Worm (Caenorhabditis elegans) whole organism, L4/young adult: ENCODE data around the gene cyp-13A10.

Experiments
- W03F9.2 ChIP-seq: fragments of 150-350 bp; optimal IDR thresholded peaks from 2 replicates; lab custom pipeline; 2014; ENCODE audit warnings: missing biosample characterization, missing genetic modification characterization
- dao-5 ChIP-seq: sonication (generic microtip); optimal IDR thresholded peaks from 2 replicates; lab custom pipeline; 2016; ENCODE audit warnings: missing genotype, missing genetic modification characterization, moderate library complexity, missing compliant biosample characterization
- him-1 ChIP-seq: sonication (generic microtip); optimal IDR thresholded peaks from 2 replicates; lab custom pipeline; 2016; ENCODE audit warnings: missing genotype, missing genetic modification reagents, missing genetic modification characterization, missing compliant biosample characterization

cyp-13A10 gene

DNA sequence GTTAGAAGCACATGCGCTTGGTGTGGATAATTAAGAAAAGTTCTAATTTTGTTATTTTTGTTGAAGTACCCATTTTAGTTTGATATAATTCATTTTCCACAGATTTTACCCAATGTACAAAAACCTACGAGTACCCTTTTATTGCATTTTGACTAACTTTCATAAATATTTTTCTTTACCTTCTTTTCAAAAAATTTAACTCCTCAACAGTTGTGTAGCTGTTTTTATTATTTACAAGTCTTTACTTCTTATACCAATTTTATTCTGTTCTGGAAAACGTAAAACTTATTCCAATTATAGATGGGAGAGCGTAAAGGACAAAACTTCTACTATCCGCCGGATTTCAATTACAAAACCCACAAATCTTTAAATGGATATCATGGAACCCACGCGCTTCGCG is 13.5 kb downstream of the cyp-13A10 start, which contains the start of gene ZK1307.9:
Gene ZK1307.9 (plus strand): TSS at position 301 of the 400 bp plus-strand sequence.
- no peak for TF ChIP-seq W03F9.2 (tag; lab: Kevin White, UChicago)
- TF ChIP-seq him-1, result no peak
- TF ChIP-seq dao-5 (tag; lab: Kevin White, UChicago), result no peak

DNA sequence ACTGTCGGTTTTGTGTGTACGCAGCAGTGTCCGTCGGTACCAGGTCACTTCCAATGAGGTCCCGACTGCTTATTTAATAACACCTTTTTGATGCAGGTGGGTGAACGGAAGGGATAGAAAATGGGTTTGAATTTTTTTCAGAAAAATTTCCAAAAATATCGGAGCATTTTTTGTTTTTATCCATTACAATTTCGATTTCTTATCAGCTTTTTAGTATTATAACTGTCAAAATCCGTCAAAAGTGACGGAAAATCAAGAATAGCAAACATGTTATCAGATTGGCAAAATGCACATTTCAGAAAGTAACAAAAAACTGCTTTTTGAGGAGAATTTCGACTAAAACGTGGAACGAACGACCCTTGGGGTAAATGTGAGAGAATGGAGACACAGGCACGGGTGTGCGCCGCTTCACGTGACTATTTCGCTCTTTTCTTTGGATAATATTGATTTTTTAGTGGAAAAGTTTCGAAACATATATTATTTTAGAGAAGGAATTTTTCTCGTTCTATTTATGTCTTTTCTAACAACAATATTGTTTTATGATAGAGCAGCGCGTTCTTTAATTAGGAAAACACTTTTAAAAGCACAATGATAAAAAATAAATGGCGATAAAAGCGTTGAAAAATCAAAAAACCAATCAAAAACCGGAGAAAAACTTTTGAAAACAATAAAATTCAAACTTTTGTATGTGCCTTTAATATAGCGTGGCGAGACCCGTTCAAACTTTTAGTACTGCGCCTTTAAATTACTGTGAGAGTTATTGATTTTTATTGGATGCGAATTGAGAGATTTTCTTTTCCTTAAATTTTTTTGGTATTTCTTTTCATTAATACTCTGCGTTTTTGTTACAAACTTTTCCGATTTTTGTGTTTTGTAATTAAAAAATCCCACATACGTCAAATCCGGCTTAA is 15.5 kb downstream of the cyp-13A10 start, which contains the start of gene sqv-8:
Gene sqv-8 (plus strand): TSS at position 51 of the 911 bp plus-strand sequence.
- TF ChIP-seq him-1, result no peak
- no peak for TF ChIP-seq W03F9.2 (tag; lab: Kevin White, UChicago)
- TF ChIP-seq dao-5 (tag; lab: Kevin White, UChicago), result no peak

DNA sequence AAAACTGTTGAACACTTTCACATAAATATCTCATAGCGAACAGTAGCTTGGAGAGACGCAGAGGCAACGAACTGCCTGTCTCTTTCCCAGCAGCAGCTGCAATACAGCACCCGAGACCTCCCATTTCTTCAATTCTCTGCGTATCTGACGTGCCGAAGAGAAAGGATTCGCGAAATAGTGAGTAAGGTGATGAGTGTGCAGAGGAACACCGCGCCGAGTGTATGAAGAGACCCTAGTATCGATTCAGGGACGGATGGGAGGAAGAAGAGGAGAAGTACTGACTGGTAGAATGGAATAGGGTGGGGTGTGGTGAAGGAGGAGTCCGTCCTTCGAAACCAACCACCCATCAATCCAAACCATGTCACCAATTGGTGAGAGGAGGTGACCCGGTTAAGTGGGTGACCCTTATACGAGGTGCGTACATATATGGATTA is 16.5 kb downstream of the cyp-13A10 start:
- TF ChIP-seq W03F9.2 (tag; lab: Kevin White, UChicago) (no peak), dao-5 (tag; lab: Kevin White, UChicago) (no peak)

DNA sequence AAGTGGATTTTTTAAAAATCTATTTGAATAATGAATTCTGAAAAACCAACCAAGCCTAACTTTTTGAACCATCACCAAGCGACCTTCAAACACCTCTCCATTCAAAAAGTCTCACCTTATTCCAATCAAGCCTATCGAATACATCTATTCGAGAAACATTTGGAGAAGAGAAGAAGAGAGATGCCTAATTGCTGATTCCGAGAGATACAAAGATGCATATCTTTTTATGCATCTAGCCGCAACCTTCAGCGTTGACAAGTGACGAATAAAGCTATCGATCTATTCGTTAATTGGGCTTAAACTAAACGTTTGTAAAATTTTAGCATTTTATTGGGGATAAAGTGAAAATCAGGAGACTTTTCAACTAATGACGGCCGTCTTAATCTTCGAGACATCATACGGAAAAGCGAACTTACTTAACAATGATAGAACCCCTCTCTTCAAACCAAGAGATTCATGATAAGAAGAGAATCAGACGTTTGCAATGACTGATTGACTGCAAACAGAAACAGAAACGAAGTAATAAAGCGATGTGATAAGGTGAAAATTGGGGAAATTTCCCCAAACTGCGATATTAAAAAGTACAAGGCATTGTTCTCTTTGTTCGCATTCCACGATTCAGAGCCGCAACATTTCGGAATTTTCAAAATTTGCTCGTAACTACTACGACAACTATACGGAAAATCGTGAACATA is 17.6 kb downstream of the cyp-13A10 start:
- no peak for TF ChIP-seq him-1
- TF ChIP-seq W03F9.2 (tag; lab: Kevin White, UChicago), result peak; percentile 15

DNA sequence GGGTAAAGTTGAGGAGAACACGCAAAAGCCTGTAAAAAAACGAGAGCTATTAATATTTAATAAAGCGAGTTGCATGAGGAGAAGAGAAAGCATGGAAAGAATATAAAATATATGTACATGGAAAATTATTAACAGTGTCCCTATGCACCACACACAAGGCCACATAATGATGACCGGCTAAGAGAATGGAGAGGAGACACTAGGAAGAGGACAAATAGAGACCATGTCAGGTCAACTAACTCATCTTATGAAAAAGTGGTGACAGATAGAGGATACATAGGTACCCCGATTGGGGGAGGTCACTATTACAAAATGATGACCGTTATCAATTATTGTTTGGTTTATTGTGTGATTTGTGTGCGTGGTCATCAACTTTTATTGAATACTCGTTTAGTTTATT is 18.2 kb downstream of the cyp-13A10 start, which contains the start of gene fzr-1:
Gene fzr-1 (minus strand): TSS at position 29 of the 400 bp plus-strand sequence.
- TF ChIP-seq him-1, result no peak
- TF ChIP-seq dao-5 (tag; lab: Kevin White, UChicago), result no peak
- no peak for TF ChIP-seq W03F9.2 (tag; lab: Kevin White, UChicago)

DNA sequence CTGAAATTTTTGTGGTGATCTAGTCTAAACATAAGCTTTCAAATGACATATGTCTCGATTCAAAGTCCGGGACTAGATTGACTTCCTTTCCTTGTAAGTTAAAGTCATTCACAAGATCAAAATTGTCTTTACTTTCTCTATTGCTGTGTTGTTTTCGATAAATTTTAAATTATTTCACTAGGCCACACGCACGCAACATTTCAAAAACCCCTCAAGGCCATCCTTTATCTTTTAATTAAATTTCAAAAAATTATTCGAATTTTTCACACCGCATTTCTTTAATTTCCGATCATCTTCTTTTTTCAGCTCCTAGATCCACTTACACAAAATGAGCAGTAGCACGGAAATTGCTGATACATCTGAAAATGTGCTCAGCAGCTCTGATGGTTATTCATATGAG is 26.4 kb downstream of the cyp-13A10 start, which contains the start of gene ZK1307.7:
Gene ZK1307.7 (plus strand): TSS at position 301 of the 400 bp plus-strand sequence.
- TF ChIP-seq him-1 (no peak), dao-5 (tag; lab: Kevin White, UChicago) (no peak), W03F9.2 (tag; lab: Kevin White, UChicago) (no peak)

DNA sequence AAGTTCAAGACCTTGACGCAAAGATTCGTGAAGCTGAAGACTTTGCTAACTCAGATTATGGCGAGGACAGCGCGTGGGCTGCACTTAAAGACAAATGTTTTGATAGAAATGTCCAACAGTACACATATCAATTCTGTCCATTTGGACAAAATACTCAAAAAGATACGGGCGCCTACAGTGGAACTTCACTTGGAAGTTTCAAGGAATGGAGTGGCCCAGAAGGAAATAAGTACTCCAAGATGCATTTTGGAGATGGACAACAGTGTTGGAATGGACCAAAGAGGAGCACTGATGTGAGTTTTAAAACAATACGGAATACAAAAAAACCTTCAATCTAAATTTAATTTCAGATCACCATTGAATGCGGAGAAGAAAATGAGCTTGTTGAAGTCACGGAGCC is 36.8 kb downstream of the cyp-13A10 start:
- TF ChIP-seq him-1 (no peak), W03F9.2 (tag; lab: Kevin White, UChicago) (no peak), dao-5 (tag; lab: Kevin White, UChicago) (no peak)

DNA sequence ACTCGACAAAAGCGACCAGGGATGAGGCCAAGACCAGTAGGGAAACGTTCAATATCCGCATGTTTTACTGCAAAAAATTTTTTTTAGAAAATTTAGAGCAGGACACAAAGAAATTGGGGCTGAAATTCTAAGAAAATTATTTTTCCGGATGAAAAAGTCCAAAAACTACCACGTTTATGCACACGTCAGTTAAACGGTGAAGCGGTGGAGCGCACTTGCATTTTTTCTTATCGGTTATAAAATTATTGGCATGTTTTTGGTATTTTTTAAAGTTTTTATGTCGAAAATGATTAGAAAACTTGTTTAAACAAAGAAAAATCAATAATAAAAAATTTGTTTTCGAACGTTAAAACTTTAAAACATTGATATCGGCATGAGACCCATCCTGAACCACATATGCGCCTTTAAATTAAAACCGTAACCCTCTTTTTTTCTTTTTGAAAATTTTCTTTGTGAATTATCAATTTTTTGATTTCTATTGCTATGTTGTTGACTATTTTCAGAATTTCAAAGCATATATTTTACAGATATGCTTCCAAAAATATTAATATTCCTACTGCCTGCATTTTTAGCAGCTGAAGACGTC is 38.5 kb downstream of the cyp-13A10 start, which contains the start of the genes dnj-20 and ZK1307.8:
Gene dnj-20 (minus strand): TSS at position 67 of the 586 bp plus-strand sequence.
Gene ZK1307.8 (plus strand): TSS at position 504 of the 586 bp plus-strand sequence.
- TF ChIP-seq him-1 (no peak), W03F9.2 (tag; lab: Kevin White, UChicago) (peak; percentile 35), dao-5 (tag; lab: Kevin White, UChicago) (no peak)

DNA sequence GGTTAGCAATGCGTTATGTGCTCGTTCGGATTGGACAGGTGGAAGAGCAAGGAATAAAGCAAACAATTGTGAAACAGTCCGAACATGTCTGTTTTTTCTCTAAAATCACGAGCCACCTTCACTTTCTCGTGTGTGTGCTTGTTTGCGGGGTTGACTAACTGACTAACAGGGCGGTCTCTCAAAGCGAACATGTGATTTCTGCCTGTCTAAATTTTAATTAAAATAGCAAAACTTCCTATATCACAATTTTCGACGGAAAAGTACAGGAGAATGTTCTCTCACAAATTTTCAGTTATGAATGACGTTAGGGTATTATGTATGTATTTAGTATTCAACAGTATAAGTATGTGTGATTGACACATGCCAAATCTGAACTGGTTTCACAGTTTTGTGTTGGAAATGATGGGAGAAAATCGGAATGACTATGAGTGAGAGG is 40.8 kb downstream of the cyp-13A10 start:
- TF ChIP-seq W03F9.2 (tag; lab: Kevin White, UChicago), result peak; percentile 14
- TF ChIP-seq dao-5 (tag; lab: Kevin White, UChicago), result no peak
- TF ChIP-seq him-1, result no peak

DNA sequence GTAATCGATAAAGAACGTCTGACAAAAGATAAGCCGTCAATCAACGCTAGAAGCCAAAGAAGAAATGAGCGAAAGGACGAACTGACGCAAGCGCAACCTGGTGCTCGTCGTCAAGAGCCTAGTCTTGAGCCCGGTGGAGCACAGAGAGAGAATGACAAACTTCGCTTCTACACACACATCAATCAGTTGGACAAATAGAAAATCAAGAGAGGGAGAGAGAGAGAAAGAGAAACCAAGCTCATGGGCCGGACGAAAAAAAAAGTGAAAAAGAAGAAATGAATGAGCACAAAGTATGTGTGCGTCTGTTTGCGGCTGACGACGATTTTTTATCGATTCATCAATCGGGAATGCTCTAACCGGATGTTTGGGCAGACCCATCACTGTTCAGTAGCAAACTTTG is 41.6 kb downstream of the cyp-13A10 start:
- TF ChIP-seq W03F9.2 (tag; lab: Kevin White, UChicago) (no peak), dao-5 (tag; lab: Kevin White, UChicago) (no peak), him-1 (no peak)

DNA sequence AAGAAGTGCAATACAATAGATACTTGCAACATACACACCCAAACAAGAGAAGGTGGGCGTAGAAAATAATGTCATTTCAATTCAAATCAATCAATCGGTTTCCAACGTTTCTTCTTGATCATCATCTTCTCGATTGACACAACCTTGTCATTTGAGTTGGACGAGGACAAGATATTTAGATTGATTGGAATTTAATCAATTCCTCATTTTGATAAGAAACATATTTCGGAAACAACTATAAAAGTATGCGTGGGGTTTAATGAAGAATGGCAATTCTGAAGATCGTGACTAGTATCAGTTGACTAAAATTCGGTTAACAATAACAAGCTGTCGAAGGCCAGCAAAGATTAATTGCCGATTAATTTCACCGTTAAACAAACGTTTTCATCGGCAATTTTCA is 42.1 kb downstream of the cyp-13A10 start:
- TF ChIP-seq W03F9.2 (tag; lab: Kevin White, UChicago) (no peak), dao-5 (tag; lab: Kevin White, UChicago) (no peak), him-1 (no peak)

DNA sequence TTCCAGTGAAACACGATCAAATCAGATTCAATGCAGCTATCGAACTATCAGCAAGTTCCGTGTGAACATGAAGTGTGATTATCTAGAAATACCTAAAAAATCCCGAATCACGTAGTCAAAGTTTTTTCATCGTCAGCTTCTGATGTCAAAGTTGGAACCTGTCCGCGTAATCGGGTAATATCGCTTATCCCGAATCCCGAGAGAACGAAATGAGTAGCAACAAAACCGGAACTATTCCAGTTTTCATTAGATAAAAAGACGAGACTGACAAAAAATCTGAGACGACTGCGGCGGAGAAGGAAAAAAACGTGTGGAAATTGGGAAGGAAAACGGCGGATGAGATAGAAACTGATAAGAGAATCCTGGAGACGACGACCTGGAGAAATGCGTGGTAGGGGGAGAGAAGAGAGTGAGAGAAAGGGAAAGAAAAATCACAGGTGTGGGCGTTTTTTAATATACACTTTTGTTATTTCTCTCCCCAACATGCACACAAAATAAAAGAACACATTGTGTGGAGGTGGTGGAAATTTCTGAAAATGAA is 42.6 kb downstream of the cyp-13A10 start:
- no peak for TF ChIP-seq W03F9.2 (tag; lab: Kevin White, UChicago)
- TF ChIP-seq dao-5 (tag; lab: Kevin White, UChicago), result no peak
- TF ChIP-seq him-1, result no peak

DNA sequence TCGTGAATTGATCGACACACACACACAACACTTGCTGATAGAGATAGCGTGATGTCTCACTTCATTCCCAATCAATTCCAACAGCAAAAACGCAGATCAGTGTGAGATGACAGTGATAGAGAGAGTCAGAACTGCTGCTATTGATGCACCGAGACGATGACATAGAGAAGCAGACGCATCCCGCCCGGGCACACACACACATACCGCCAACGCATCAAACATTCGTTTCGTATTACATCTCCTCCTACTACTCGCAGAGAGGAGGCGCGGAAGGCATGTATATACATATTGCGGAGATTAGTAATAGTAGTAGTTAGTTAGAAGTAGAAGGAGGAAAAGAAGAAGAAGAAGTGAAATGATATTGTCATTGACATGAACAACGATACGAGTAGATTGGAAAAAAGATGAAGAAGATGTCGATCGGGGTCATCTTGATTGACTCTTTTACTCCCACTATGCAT is 43.3 kb downstream of the cyp-13A10 start:
- TF ChIP-seq W03F9.2 (tag; lab: Kevin White, UChicago) (no peak), dao-5 (tag; lab: Kevin White, UChicago) (no peak), him-1 (no peak)
